Worm (Caenorhabditis elegans) whole organism, L2 larva: ENCODE results near the gene R13H4.5.

ENCODE experiments used
- ama-1 ChIP-seq: fragments of 150-350 bp; optimal IDR thresholded peaks from 2 replicates; lab custom pipeline; 2018; ENCODE audit warnings: inconsistent platforms
- elt-3 ChIP-seq: sonication (generic microtip); optimal IDR thresholded peaks from 2 replicates; lab custom pipeline; 2017; ENCODE audit warnings: missing biosample characterization, missing genetic modification characterization
- mdl-1 ChIP-seq, 2 experiments: fragments of 150-350 bp in 1 of 2; sonication (generic microtip) in 1 of 2; optimal IDR thresholded peaks; 2 replicates each; lab custom pipeline; 2017; ENCODE audit warnings: missing biosample characterization in 2 of 2, missing genetic modification characterization in 2 of 2
- nhr-237 ChIP-seq: fragments of 150-350 bp; optimal IDR thresholded peaks from 2 replicates; lab custom pipeline; 2014; ENCODE audit warnings: missing biosample characterization, missing genetic modification characterization
- snpc-4 ChIP-seq: fragments of 150-350 bp; optimal IDR thresholded peaks from 2 replicates; lab custom pipeline; 2014; ENCODE audit warnings: missing biosample characterization, missing genetic modification characterization

ce11 chrV:11858299-11858698 is 2.2 kb upstream of the R13H4.5 start:
- TF ChIP-seq nhr-237 (no peak), elt-3 (tag; lab: Kevin White, UChicago) (no peak), ama-1 (lab: Kevin White, UChicago) (no peak), mdl-1 (tag; optimal IDR thresholded peaks at IDR 0.05; lab: Kevin White, UChicago) (no peak), snpc-4 (tag; lab: Kevin White, UChicago) (no peak)
